Worm (Caenorhabditis elegans): ENCODE results near the gene C16C8.9.
"Not testable (repeated sequence)": the region's sequence is repeated elsewhere in the genome, so short reads cannot be mapped to it uniquely, and the experiment has no call there.

The C16C8.9 gene

DNA sequence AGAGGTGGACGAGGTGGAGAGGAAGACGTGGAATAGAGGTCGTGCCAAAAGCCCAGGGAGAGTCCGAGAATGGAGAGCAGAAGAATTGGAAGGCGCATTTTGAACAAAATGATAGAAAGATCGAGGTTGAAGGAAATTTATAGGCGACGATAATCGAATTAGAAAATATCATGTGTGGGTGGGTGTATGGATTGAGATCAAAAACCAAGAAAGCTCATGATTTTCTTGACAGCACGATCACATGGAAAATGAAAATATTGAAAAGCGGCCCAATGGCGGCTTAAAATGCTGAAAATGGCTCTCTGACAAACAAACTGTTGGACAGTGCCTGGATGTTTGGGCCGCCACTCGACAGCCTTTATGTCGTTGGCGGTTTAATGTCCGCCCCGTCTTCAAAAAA lies at the start of gene C16C8.9:
TSS of gene C16C8.9 (minus strand) at position 101 of the 400 bp plus-strand sequence.
- no peak for TF ChIP-seq W03F9.2 (tag; optimal IDR thresholded peaks at IDR 0.05)

DNA sequence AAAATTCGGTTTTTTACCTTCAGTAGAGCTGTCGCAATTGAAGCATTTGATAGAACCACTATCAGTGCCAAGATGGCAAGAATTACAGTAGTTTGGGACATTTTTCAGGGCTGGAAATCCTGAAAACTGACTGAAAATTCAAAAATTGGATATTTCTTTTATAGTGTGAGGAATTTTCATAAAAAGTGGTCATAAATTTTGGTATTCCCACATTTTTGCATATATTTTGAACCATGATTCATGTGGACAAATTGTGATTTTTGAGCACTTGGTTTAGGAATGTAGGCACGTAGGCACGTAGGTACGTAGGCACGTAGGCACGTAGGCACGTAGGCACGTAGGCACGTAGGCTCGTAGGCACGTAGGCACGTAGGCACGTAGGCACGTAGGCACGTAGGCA lies 49.2 kb upstream of the C16C8.9 start, which contains the start of gene Y49F6B.19:
TSS of gene Y49F6B.19 (minus strand) at position 101 of the 400 bp plus-strand sequence.
- TF ChIP-seq W03F9.2 (tag; optimal IDR thresholded peaks at IDR 0.05): no peak
- TF ChIP-seq him-1 (tag; optimal IDR thresholded peaks at IDR 0.05): no peak

DNA sequence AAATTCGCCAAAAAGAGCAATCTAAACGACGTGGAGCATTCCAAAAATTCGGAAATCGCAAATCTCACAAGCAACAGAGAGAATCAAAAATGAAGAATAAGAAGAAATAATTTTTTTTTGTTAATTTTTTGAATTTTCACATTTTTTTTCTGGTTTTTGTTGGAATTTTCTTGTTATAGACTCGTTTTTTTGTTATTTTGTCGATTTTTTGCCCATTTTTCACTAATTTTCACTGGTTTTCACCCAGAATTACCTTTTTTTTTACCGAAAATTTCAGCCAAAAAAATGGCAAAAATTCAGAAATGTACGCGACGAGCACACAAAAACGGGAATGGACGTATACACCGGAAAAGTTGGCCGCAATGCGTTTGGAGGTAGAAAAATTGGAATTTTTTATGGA lies 41.7 kb upstream of the C16C8.9 start, which contains the start of gene cyh-1:
TSS of gene cyh-1 (plus strand) at position 301 of the 400 bp plus-strand sequence.
- TF ChIP-seq dao-5 (tag; optimal IDR thresholded peaks at IDR 0.05) (no peak), him-1 (tag; optimal IDR thresholded peaks at IDR 0.05) (no peak)

DNA sequence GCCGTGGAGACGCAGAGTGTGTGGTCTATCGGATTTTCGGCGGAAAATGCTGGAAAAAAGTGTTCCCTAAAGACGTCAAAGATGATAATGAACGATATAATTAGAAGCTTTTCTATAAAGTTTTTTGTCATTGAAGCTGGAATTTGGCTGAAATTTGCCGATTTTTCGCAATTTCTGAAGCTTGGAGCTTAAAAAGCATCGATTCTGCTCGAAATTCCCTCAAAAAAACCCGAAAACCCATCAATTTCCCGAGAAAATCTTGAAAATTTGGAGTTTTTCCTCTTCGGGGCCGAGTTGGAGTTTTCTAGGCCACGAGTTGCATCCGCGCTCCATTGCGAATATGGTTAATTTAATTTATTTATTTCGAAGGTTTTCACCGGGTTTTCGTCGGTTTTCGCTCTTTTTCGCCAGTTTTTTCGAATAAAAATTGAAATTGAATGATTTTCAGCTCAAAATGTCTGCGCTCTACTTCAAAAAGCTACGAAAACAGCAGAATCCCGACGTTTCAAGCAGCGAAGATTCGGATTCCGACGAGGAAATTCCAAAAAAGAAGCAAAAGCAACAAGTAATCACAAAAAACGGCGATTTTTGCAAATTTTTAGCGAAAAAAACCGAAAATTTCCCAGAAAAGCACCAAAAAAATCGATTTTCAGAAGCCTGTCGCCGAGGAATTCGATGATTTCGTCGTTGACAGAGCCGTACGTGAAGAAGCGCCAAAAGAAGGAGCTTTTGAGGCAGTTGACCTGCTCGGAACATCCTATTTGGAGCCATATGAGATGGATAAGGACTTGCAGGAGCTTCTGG lies 39.7 kb upstream of the C16C8.9 start, which contains the start of the genes col-71 and Y49F6B.2:
TSS of gene col-71 (minus strand) at position 51 of the 804 bp plus-strand sequence.
TSS of gene Y49F6B.2 (plus strand) at position 449 of the 804 bp plus-strand sequence.
- TF ChIP-seq him-1 (tag; optimal IDR thresholded peaks at IDR 0.05): peak; percentile 36
- peak; percentile 74 for TF ChIP-seq W03F9.2 (tag; optimal IDR thresholded peaks at IDR 0.05)
- TF ChIP-seq dao-5 (tag; optimal IDR thresholded peaks at IDR 0.05): no peak

DNA sequence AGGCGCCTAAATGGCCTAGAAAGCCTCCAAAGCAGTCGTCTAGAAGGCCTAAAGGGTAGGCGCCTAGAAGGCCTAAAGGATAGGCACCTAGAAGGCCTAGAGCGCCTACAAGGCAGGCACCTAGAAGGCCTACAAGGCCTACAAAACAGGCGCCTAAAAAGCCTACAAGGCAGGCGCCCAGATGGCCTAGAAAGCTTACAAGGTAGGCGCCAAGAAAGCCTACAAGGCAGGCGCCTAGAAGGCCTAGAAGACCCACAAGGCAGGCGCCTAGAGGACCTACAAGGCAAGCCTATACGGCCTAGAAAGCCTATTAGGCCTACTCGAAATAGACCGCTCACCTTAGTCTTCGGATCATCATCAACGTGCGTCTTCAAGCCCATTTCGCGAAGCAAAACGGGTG lies 39.0 kb upstream of the C16C8.9 start:
- TF ChIP-seq W03F9.2 (tag; optimal IDR thresholded peaks at IDR 0.05): no peak
- no peak for TF ChIP-seq him-1 (tag; optimal IDR thresholded peaks at IDR 0.05)

DNA sequence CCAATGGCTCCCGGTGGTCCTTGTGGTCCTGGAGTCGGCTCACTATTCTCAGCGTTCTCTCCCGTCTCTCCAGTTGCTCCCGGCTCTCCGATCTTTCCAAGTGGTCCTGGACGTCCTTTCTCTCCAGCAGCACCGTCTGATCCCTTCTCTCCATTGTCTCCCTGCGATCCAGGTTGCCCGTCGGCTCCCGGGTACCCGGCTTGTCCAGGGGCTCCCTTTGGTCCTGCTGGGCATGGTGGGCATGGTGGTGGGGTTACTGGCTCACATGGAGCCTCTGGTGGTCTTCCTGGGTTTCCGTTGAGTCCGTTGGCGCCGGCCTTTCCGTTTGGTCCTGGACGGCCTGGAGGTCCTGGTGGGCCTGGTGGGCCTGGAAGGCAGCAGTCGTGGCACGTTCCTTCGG lies 37.4 kb upstream of the C16C8.9 start:
- TF ChIP-seq W03F9.2 (tag; optimal IDR thresholded peaks at IDR 0.05) (no peak), dao-5 (tag; optimal IDR thresholded peaks at IDR 0.05) (no peak), him-1 (tag; optimal IDR thresholded peaks at IDR 0.05) (no peak)

DNA sequence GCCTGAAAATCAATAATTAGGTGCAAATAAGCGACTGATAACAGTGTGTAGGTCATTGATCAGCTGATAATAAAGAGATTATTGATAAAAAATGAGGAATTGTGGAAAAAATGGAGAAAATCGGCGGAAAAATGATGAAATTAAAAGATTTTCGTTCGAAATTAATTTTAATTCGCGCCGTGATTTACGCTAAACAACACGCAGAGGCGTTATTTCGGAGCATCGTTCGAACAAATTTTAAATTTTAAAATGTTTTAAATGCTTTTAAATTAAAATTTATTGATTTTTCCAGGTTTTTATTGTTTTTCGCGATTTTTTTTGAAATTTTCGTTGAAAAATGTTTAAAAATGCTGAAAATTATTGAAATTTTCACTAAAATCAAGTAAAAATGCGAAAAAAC lies 36.4 kb upstream of the C16C8.9 start, which contains the start of gene Y49F6B.9:
TSS of gene Y49F6B.9 (minus strand) at position 2 of the 400 bp plus-strand sequence.
- TF ChIP-seq dao-5 (tag; optimal IDR thresholded peaks at IDR 0.05) (no peak), him-1 (tag; optimal IDR thresholded peaks at IDR 0.05) (no peak), W03F9.2 (tag; optimal IDR thresholded peaks at IDR 0.05) (no peak)

DNA sequence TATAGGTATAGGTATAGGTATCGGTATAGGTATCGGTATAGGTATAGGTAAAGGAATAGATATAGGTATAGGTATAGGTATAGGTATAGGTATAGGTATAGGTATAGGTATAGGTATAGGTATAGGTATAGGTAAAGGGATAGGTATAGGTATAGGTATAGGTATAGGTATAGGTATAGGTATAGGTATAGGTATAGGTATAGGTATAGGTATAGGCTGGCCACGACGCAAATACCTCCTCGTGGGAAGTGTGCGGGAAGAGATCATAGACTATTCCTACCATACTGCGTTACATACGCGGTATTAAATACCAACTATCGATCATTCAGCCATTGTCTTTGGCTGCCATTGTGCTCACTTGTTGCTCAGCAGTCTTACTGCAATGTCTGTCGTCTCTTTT lies 27.8 kb upstream of the C16C8.9 start, which contains the start of gene fbxb-112:
TSS of gene fbxb-112 (plus strand) at position 301 of the 400 bp plus-strand sequence.
- not testable (repeated sequence) for TF ChIP-seq him-1, dao-5, W03F9.2 (tag; optimal IDR thresholded peaks at IDR 0.05)

DNA sequence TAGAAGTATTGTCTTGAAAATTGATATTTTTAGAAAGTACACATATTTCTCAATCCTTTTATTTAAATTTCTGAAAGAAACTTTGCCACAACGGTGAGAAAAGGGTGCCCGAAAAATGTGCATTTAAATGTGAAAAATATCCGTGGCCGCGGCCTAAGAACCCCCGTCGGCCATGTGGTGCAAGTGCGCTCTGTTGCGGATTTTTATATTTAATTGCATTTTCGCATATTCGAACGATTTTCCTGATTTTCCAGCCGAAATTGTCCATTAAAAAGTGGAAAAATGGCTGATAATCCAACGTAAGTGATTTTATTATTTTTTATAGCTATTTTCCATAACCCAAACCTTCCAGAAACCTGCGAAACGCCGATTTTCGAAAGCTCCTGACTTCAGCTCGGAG lies 19.2 kb upstream of the C16C8.9 start, which contains the start of gene smu-2:
TSS of gene smu-2 (plus strand) at position 178 of the 400 bp plus-strand sequence.
- no peak for TF ChIP-seq him-1 (tag; optimal IDR thresholded peaks at IDR 0.05)
- no peak for TF ChIP-seq dao-5 (tag; optimal IDR thresholded peaks at IDR 0.05)
- no peak for TF ChIP-seq W03F9.2 (tag; optimal IDR thresholded peaks at IDR 0.05)

DNA sequence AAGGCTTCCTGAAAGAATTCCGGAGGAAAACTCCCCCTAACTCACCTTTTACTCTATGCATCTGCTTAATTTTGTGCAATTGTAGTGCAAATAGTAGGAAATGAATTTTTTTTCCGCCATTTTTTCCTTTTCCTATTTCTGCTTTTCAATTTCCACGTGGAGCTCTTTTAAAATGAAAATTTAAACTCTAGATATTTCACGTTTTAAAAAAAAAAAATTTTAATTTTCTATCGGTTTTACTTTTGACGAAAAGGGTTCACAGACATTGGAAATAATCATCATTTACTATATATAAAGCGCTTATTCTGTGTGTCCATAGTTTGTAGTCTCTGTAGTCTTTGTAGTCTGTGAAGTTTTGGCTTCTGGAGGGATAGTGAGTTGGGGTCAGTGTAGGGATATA lies 18.6 kb upstream of the C16C8.9 start, which contains the start of gene Y49F6B.8:
TSS of gene Y49F6B.8 (minus strand) at position 101 of the 400 bp plus-strand sequence.
- TF ChIP-seq W03F9.2 (tag; optimal IDR thresholded peaks at IDR 0.05): no peak
- no peak for TF ChIP-seq dao-5 (tag; optimal IDR thresholded peaks at IDR 0.05)

DNA sequence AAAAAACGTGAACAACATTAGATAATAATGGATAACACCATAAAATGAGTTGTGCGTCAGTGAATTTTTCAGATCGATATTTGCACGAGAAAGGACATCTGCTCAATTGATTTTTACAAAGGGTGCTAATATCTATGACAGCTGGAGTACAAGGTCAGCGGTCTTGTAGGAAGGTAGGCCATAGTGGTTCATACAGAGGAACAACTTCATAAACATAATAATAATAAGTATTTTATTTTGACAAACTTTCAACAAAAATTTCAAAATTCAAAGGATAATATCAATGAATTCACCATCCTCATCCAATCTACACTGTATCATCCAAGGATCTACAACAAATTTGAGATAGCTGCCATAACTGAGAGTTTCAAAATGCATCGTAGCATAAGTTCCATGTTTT lies 14.2 kb upstream of the C16C8.9 start, which contains the start of gene fbxb-104:
TSS of gene fbxb-104 (minus strand) at position 101 of the 400 bp plus-strand sequence.
- TF ChIP-seq him-1 (tag; optimal IDR thresholded peaks at IDR 0.05) (no peak), dao-5 (tag; optimal IDR thresholded peaks at IDR 0.05) (no peak), W03F9.2 (tag; optimal IDR thresholded peaks at IDR 0.05) (no peak)

DNA sequence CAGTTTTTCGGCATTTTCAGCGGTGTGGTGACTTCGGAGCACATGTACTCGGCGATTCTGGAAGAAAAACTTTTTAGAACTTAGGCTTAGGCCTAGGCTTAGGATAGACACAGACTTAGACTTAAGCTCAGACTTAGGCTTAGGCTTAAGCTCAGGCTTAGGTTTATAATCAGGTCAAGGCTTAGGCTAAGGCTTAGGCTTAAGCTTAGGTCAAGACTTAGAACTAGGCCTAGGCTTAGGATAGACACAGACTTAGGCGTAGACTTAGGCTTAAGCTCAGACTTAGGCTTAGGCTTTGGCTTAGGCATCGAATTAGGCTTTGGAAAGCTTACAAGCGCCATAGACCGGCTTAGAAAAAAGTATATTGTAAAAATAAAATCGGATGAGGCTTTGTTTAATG lies 13.5 kb upstream of the C16C8.9 start:
- TF ChIP-seq him-1 (tag; optimal IDR thresholded peaks at IDR 0.05) (no peak), dao-5 (tag; optimal IDR thresholded peaks at IDR 0.05) (no peak), W03F9.2 (tag; optimal IDR thresholded peaks at IDR 0.05) (no peak)

DNA sequence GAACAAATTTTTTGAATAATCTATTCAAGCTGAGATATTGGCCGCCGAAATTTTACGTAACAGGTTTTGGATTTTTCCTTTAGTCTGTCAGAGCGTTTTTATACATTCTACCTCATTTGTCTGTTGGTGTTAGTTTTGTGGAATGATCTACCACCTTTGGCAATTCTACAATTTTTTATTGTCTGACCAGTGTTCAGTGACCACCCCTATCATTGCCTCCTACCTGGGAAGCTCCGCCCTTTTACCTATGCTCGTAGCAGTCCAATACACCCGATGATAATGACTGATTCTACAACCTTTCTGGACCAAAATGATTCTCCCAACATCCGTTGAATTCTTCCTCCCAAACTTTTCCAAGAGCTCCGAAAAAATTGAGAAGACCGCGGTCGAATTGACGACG lies 10.7 kb upstream of the C16C8.9 start, which contains the start of gene sdz-32:
TSS of gene sdz-32 (plus strand) at position 301 of the 400 bp plus-strand sequence.
- TF ChIP-seq him-1 (tag; optimal IDR thresholded peaks at IDR 0.05) (no peak), W03F9.2 (tag; optimal IDR thresholded peaks at IDR 0.05) (no peak), dao-5 (tag; optimal IDR thresholded peaks at IDR 0.05) (no peak)

DNA sequence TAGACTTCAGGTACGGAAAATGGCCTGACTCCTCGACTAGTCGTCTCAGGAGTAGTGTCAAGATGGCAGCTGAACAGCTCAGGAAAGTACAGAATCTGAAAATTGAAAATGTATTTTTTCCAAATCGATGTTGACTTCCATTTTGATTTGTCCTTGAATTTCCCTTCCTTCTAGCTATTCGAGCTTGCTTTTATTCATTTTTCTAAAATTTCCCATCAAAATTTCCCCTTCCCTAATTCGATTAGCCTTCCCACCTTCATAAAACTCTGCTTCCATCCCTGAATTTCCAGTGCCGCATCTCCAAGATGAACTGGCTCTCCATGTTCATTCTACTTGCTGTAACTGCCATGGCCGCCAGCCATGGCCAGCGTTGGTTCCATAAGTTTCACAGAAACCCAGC lies 9.8 kb upstream of the C16C8.9 start, which contains the start of gene Y49F6B.6:
TSS of gene Y49F6B.6 (plus strand) at position 301 of the 400 bp plus-strand sequence.
- TF ChIP-seq W03F9.2 (tag; optimal IDR thresholded peaks at IDR 0.05): no peak
- TF ChIP-seq him-1 (tag; optimal IDR thresholded peaks at IDR 0.05): no peak
- no peak for TF ChIP-seq dao-5 (tag; optimal IDR thresholded peaks at IDR 0.05)

Data from whole organism, L4/young adult.